Fruit fly (Drosophila melanogaster) whole organism, wandering third instar larva: ENCODE measurements around the gene Bacc.

ENCODE experiments used
- Abd-B ChIP-seq: fragments of >200 bp; optimal IDR thresholded peaks from 2 replicates; lab custom pipeline; 2017; ENCODE audit warnings: missing biosample characterization, missing genetic modification characterization
- CG32264 ChIP-seq: fragments of 200-800 bp; sonication (Bioruptor generic); optimal IDR thresholded peaks from 2 replicates; lab custom pipeline; 2016; ENCODE audit warnings: missing biosample characterization, missing genetic modification characterization
- CG9705 ChIP-seq: fragments of 200-800 bp; sonication (Bioruptor generic); optimal IDR thresholded peaks from 2 replicates; lab custom pipeline; 2018; ENCODE audit warnings: missing biosample characterization, mild to moderate bottlenecking, missing genetic modification characterization
- CrebA ChIP-seq: fragments of 200-800 bp; sonication (Bioruptor generic); optimal IDR thresholded peaks from 2 replicates; lab custom pipeline; 2016; ENCODE audit warnings: missing biosample characterization, mild to moderate bottlenecking, missing genetic modification characterization, borderline replicate concordance
- Dfd ChIP-seq: fragments of >200 bp; optimal IDR thresholded peaks from 2 replicates; lab custom pipeline; 2017; ENCODE audit warnings: missing biosample characterization, missing genetic modification characterization
- Dif ChIP-seq: fragments of 200-275, 200-300 bp; sonication (Bioruptor generic); optimal IDR thresholded peaks from 2 replicates; lab custom pipeline; 2018; ENCODE audit warnings: missing biosample characterization, missing genetic modification characterization; ENCODE audit not compliant: partially characterized antibody
- GATAd ChIP-seq: sonication (Bioruptor generic); optimal IDR thresholded peaks from 2 replicates; lab custom pipeline; 2016; ENCODE audit warnings: missing biosample characterization, missing genetic modification characterization
- HLH106 ChIP-seq: fragments of 200-800 bp; optimal IDR thresholded peaks from 3 replicates; lab custom pipeline; 2019; ENCODE audit warnings: missing biosample characterization, mild to moderate bottlenecking, missing genetic modification characterization, moderate library complexity
- Hnf4 ChIP-seq: fragments of 200-800 bp; sonication (Bioruptor generic); optimal IDR thresholded peaks from 2 replicates; lab custom pipeline; 2016; ENCODE audit warnings: missing biosample characterization, mild to moderate bottlenecking, missing genetic modification characterization
- Hr78 ChIP-seq: fragments of >200 bp; optimal IDR thresholded peaks from 2 replicates; lab custom pipeline; 2017; ENCODE audit warnings: missing biosample characterization, missing genetic modification characterization
- Hr83 ChIP-seq: fragments of 200-300 bp; sonication (Bioruptor generic); optimal IDR thresholded peaks from 2 replicates; lab custom pipeline; 2016; ENCODE audit warnings: missing biosample characterization, mild to moderate bottlenecking, missing genetic modification characterization, moderate library complexity; ENCODE audit not compliant: poor library complexity, severe bottlenecking
- Jra ChIP-seq: sonication (Bioruptor generic); optimal IDR thresholded peaks from 2 replicates; lab custom pipeline; 2016; ENCODE audit warnings: missing biosample characterization, missing genetic modification characterization
- Mio ChIP-seq: sonication (Bioruptor generic); optimal IDR thresholded peaks from 2 replicates; lab custom pipeline; 2016; ENCODE audit warnings: missing biosample characterization, missing genetic modification characterization
- Myc ChIP-seq: fragments of >200 bp; optimal IDR thresholded peaks from 2 replicates; lab custom pipeline; 2017
- N ChIP-seq: fragments of >200 bp; optimal IDR thresholded peaks from 2 replicates; lab custom pipeline; 2018; ENCODE audit warnings: missing biosample characterization, missing external identifiers, missing genetic modification characterization
- OdsH ChIP-seq: fragments of 200-800 bp; sonication (Bioruptor generic); optimal IDR thresholded peaks from 2 replicates; lab custom pipeline; 2016; ENCODE audit warnings: missing biosample characterization, mild to moderate bottlenecking, missing genetic modification characterization
- Rel ChIP-seq, 2 experiments: fragments of 200-800 bp; sonication (Bioruptor generic) in 1 of 2; optimal IDR thresholded peaks; 2 replicates in 1 of 2; 3 replicates in 1 of 2; lab custom pipeline; 2016 to 2019; ENCODE audit warnings: mild to moderate bottlenecking in 2 of 2, missing biosample characterization in 2 of 2, missing genetic modification characterization in 2 of 2, moderate library complexity in 1 of 2
- Sp1 ChIP-seq: fragments of 200-800 bp; sonication (Bioruptor generic); optimal IDR thresholded peaks from 3 replicates; lab custom pipeline; 2019; ENCODE audit warnings: missing biosample characterization, mild to moderate bottlenecking, missing genetic modification characterization, moderate library complexity
- br ChIP-seq: fragments of 200-800 bp; sonication (Bioruptor generic); optimal IDR thresholded peaks from 2 replicates; lab custom pipeline; 2016; ENCODE audit warnings: missing biosample characterization, missing genetic modification characterization
- brk ChIP-seq: fragments of 200-800 bp; sonication (Bioruptor generic); optimal IDR thresholded peaks from 2 replicates; lab custom pipeline; 2016; ENCODE audit warnings: missing biosample characterization, mild to moderate bottlenecking, missing genetic modification characterization
- dl ChIP-seq, 2 experiments: fragments of 175-275, 200-275 bp in 1 of 2; fragments of 200-275 bp in 1 of 2; sonication (Bioruptor generic); optimal IDR thresholded peaks; lab custom pipeline; 2018; ENCODE audit warnings: mild to moderate bottlenecking in 2 of 2, missing biosample characterization in 2 of 2, missing genetic modification characterization in 2 of 2, moderate library complexity in 2 of 2; ENCODE audit not compliant: partially characterized antibody in 2 of 2, insufficient read depth in 1 of 2
- dmrt93B ChIP-seq: fragments of 200-800 bp; sonication (Bioruptor generic); optimal IDR thresholded peaks from 2 replicates; lab custom pipeline; 2018; ENCODE audit warnings: missing biosample characterization, mild to moderate bottlenecking, missing genetic modification characterization
- dsf ChIP-seq: sonication (Bioruptor generic); optimal IDR thresholded peaks from 2 replicates; lab custom pipeline; 2016; ENCODE audit warnings: missing biosample characterization, missing genetic modification characterization, borderline replicate concordance
- ey ChIP-seq: fragments of 200-800 bp; sonication (Bioruptor generic); optimal IDR thresholded peaks from 2 replicates; lab custom pipeline; 2016; ENCODE audit warnings: missing biosample characterization, missing genetic modification characterization
- foxo ChIP-seq, 2 experiments: fragments of 200-800 bp; sonication (Bioruptor generic); optimal IDR thresholded peaks; 2 replicates in 1 of 2; 3 replicates in 1 of 2; lab custom pipeline; 2016 to 2017; ENCODE audit warnings: missing biosample characterization in 2 of 2, missing genetic modification characterization in 2 of 2
- fru ChIP-seq: fragments of 200-800 bp; sonication (Bioruptor generic); optimal IDR thresholded peaks from 3 replicates; lab custom pipeline; 2016; ENCODE audit warnings: missing biosample characterization, mild to moderate bottlenecking, missing genetic modification characterization
- h ChIP-seq: fragments of 200-800 bp; sonication (Bioruptor generic); optimal IDR thresholded peaks from 3 replicates; lab custom pipeline; 2016; ENCODE audit warnings: missing biosample characterization, mild to moderate bottlenecking, missing genetic modification characterization
- jim ChIP-seq: fragments of 175-275, 200-325 bp; sonication (Bioruptor generic); optimal IDR thresholded peaks from 2 replicates; lab custom pipeline; 2016; ENCODE audit warnings: missing biosample characterization, mild to moderate bottlenecking, missing genetic modification characterization
- lola ChIP-seq: fragments of >200 bp; optimal IDR thresholded peaks from 2 replicates; lab custom pipeline; 2017; ENCODE audit warnings: missing biosample characterization, missing genetic modification characterization
- pan ChIP-seq: fragments of >200 bp; optimal IDR thresholded peaks from 2 replicates; lab custom pipeline; 2017
- psq ChIP-seq: fragments of 200-800 bp; sonication (Bioruptor generic); optimal IDR thresholded peaks from 3 replicates; lab custom pipeline; 2017; ENCODE audit warnings: missing biosample characterization, mild to moderate bottlenecking, missing genetic modification characterization, moderate library complexity
- rgr ChIP-seq: fragments of 200-800 bp; sonication (Bioruptor generic); optimal IDR thresholded peaks from 3 replicates; lab custom pipeline; 2016; ENCODE audit warnings: missing biosample characterization, mild to moderate bottlenecking, missing genetic modification characterization
- sv ChIP-seq: fragments of 200-800 bp; sonication (Bioruptor generic); optimal IDR thresholded peaks from 3 replicates; lab custom pipeline; 2016; ENCODE audit warnings: missing biosample characterization, missing genetic modification characterization
- tai ChIP-seq: sonication (Bioruptor generic); optimal IDR thresholded peaks from 2 replicates; lab custom pipeline; 2016; ENCODE audit warnings: missing biosample characterization, missing genetic modification characterization
- usp ChIP-seq: fragments of >200 bp; optimal IDR thresholded peaks from 2 replicates; lab custom pipeline; 2017; ENCODE audit warnings: missing biosample characterization, missing genetic modification characterization
- woc ChIP-seq: sonication (Bioruptor generic); optimal IDR thresholded peaks from 2 replicates; lab custom pipeline; 2016; ENCODE audit warnings: missing biosample characterization, mild to moderate bottlenecking, missing genetic modification characterization

Bacc gene

dm6 chr2L:2748480-2749143 is 3.6 kb upstream of the Bacc start:
- TF ChIP-seq Dif (GFP tag; lab: Kevin White, UChicago), result no peak
- no peak for TF ChIP-seq N (GFP tag; lab: Kevin White, UChicago)
- TF ChIP-seq Hnf4, result no peak
- no peak for TF ChIP-seq dl (GFP tag; optimal IDR thresholded peaks at IDR 0.05; lab: Kevin White, UChicago; ENCODE audit: insufficient read depth in 1 of 2, partially characterized antibody in 2 of 2)
- TF ChIP-seq Abd-B (GFP tag; lab: Kevin White, UChicago), result no peak
- TF ChIP-seq Mio (GFP tag; lab: Kevin White, UChicago), result peak; percentile 39
- TF ChIP-seq jim (GFP tag; lab: Kevin White, UChicago), result peak; percentile 46
- TF ChIP-seq pan, result no peak
- peak; percentile 88 for TF ChIP-seq psq (GFP tag; lab: Kevin White, UChicago)
- peak; percentile 93 for TF ChIP-seq HLH106 (tag; lab: Kevin White, UChicago)
- peak; percentile 61 for TF ChIP-seq dsf (GFP tag; lab: Kevin White, UChicago)
- TF ChIP-seq Jra, result peak; percentile 82
- no peak for TF ChIP-seq CG32264 (GFP tag; lab: Kevin White, UChicago)
- TF ChIP-seq tai (GFP tag; lab: Kevin White, UChicago), result no peak
- no peak for TF ChIP-seq usp
- peak; percentile 92 for TF ChIP-seq woc (GFP tag; lab: Kevin White, UChicago)
- peak; percentile 91 for TF ChIP-seq Hr83 (GFP tag; lab: Kevin White, UChicago)
- TF ChIP-seq rgr (GFP tag; lab: Kevin White, UChicago), result peak; percentile 93
- TF ChIP-seq br (GFP tag; lab: Kevin White, UChicago), result peak; percentile 85
- peak; percentile 94 for TF ChIP-seq Sp1
- TF ChIP-seq sv, result peak; percentile 78
- TF ChIP-seq Dfd (GFP tag; lab: Kevin White, UChicago), result no peak
- peak; percentile 91 for TF ChIP-seq h (GFP tag; lab: Kevin White, UChicago)
- no peak for TF ChIP-seq Rel (GFP tag; optimal IDR thresholded peaks at IDR 0.05; lab: Kevin White, UChicago)
- peak; percentile 77 for TF ChIP-seq Rel (tag; optimal IDR thresholded peaks at IDR 0.05; lab: Kevin White, UChicago)
- TF ChIP-seq dmrt93B (GFP tag; lab: Kevin White, UChicago), result peak; percentile 88
- no peak for TF ChIP-seq Hr78
- peak; percentile 86 for TF ChIP-seq CG9705 (GFP tag; lab: Kevin White, UChicago)
- no peak for TF ChIP-seq CrebA
- no peak for TF ChIP-seq lola (GFP tag; lab: Kevin White, UChicago)
- peak; percentile 79 for TF ChIP-seq Myc (lab: Kevin White, UChicago)
- no peak for TF ChIP-seq GATAd
- TF ChIP-seq OdsH, result peak; percentile 85
- peak; percentile 82 for TF ChIP-seq ey (GFP tag; lab: Kevin White, UChicago)
- TF ChIP-seq fru (GFP tag; lab: Kevin White, UChicago), result peak; percentile 86
- TF ChIP-seq foxo (GFP tag; optimal IDR thresholded peaks at IDR 0.05; lab: Kevin White, UChicago), result peak in 1 of 2 experiments; percentile 92

DNA sequence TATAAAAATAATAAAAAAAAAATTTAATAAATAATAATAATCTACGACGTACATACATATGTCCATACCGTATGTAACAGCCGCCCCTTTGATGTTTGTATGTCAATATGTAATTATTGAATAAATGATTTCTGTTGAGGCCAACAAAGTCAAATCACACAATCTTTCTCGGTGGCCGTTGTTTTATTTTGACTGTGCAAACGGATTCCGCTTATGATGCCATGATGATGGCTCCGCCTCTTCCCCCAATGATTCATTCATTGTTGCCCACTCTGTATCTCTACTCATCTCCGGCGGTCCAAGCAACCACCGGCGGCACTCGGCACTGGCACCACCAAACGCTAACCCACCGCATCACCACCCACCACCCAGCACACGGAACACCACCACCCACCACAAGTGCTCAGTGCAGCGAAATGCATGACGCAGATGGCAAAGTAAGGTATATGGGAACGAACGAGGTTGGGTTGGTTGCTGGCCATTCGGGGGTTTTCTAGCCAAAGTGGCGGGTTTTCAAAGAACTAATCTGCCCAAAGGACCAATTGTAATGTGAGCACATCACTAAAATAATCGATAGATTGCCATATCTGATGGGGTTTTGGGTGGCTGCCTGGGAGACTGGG is 3.0 kb upstream of the Bacc start:
- TF ChIP-seq GATAd (no peak), h (GFP tag; lab: Kevin White, UChicago) (peak; percentile 14), Sp1 (peak; percentile 15), dl (GFP tag; optimal IDR thresholded peaks at IDR 0.05; lab: Kevin White, UChicago; ENCODE audit: insufficient read depth in 1 of 2, partially characterized antibody in 2 of 2) (no peak), foxo (GFP tag; optimal IDR thresholded peaks at IDR 0.05; lab: Kevin White, UChicago) (peak in 1 of 2 experiments; percentile 56), br (GFP tag; lab: Kevin White, UChicago) (peak; percentile 26), rgr (GFP tag; lab: Kevin White, UChicago) (peak; percentile 7), woc (GFP tag; lab: Kevin White, UChicago) (peak; percentile 77), Rel (GFP tag; optimal IDR thresholded peaks at IDR 0.05; lab: Kevin White, UChicago) (no peak), Rel (tag; optimal IDR thresholded peaks at IDR 0.05; lab: Kevin White, UChicago) (peak; percentile 43), lola (GFP tag; lab: Kevin White, UChicago) (no peak), OdsH (peak; percentile 0), brk (no peak), Hr83 (GFP tag; lab: Kevin White, UChicago) (peak; percentile 0), N (GFP tag; lab: Kevin White, UChicago) (no peak), Myc (lab: Kevin White, UChicago) (peak; percentile 81), CrebA (no peak)
- TF ChIP-seq, all 38 proteins: peak for 10
